Worm (Caenorhabditis elegans): ENCODE results near the gene ZK938.10.

Gene ZK938.10

ce11 chrII:9880826-9881225, 30.0 kb upstream of the ZK938.10 start, which contains the start of gene C08H9.15:
TSS of gene C08H9.15 (plus strand) at chrII:9881193.
- no peak for TF ChIP-seq fkh-10 (GFP tag; optimal IDR thresholded peaks at IDR 0.05)
- no peak for TF ChIP-seq nhr-237 (tag; optimal IDR thresholded peaks at IDR 0.05)
- TF ChIP-seq nhr-25 (tag; optimal IDR thresholded peaks at IDR 0.05), result peak; percentile 30

- no peak for TF ChIP-seq daf-12 (tag; optimal IDR thresholded peaks at IDR 0.05)
- TF ChIP-seq unc-39 (tag; optimal IDR thresholded peaks at IDR 0.05), result no peak
- peak; percentile 32 for TF ChIP-seq nhr-23 (tag; optimal IDR thresholded peaks at IDR 0.05)
- no peak for TF ChIP-seq lin-15B (tag; optimal IDR thresholded peaks at IDR 0.05)
- TF ChIP-seq hmg-11 (tag; optimal IDR thresholded peaks at IDR 0.05), result no peak
- TF ChIP-seq nhr-25 (tag; optimal IDR thresholded peaks at IDR 0.05), result no peak
- no peak for TF ChIP-seq nhr-77 (tag; optimal IDR thresholded peaks at IDR 0.05)
These were observed 29.0 kb upstream of the ZK938.10 start for ce11 chrII:9879815-9880214.

- TF ChIP-seq pqm-1 (tag; optimal IDR thresholded peaks at IDR 0.05), result no peak
- no peak for TF ChIP-seq unc-62 (GFP tag; optimal IDR thresholded peaks at IDR 0.05)
- no peak for TF ChIP-seq egl-27 (tag; optimal IDR thresholded peaks at IDR 0.05)
- TF ChIP-seq nhr-67 (tag; optimal IDR thresholded peaks at IDR 0.05), result no peak
- no peak for TF ChIP-seq nhr-11 (tag; optimal IDR thresholded peaks at IDR 0.05)
- TF ChIP-seq lsy-12 (tag; optimal IDR thresholded peaks at IDR 0.05), result no peak
- no peak for TF ChIP-seq jun-1 (tag; optimal IDR thresholded peaks at IDR 0.05)
- no peak for TF ChIP-seq eor-1 (tag; optimal IDR thresholded peaks at IDR 0.05)
These were observed 23.8 kb upstream of the ZK938.10 start, which contains the start of the genes chil-2 and ctsa-3.2 for ce11 chrII:9874508-9875229. TSS of gene chil-2 (minus strand) at chrII:9874608. TSS of gene ctsa-3.2 (plus strand) at chrII:9875179.

- no peak for TF ChIP-seq nhr-43 (tag; optimal IDR thresholded peaks at IDR 0.05; ENCODE audit: poor library complexity, severe bottlenecking)
- no peak for TF ChIP-seq nhr-12 (tag; optimal IDR thresholded peaks at IDR 0.05)
- no peak for TF ChIP-seq egl-27 (tag; optimal IDR thresholded peaks at IDR 0.05)
- no peak for TF ChIP-seq unc-62 (GFP tag; optimal IDR thresholded peaks at IDR 0.05)
- TF ChIP-seq ceh-82 (tag; optimal IDR thresholded peaks at IDR 0.05), result no peak
These were observed 22.1 kb upstream of the ZK938.10 start, which contains the start of gene chil-8 for ce11 chrII:9872961-9873360. TSS of gene chil-8 (minus strand) at chrII:9873061.

- no peak for TF ChIP-seq fkh-2 (tag; optimal IDR thresholded peaks at IDR 0.05)
- TF ChIP-seq nhr-67 (tag; optimal IDR thresholded peaks at IDR 0.05), result no peak
- TF ChIP-seq lsy-12 (tag; optimal IDR thresholded peaks at IDR 0.05), result no peak
- TF ChIP-seq nhr-11 (tag; optimal IDR thresholded peaks at IDR 0.05), result no peak
- no peak for TF ChIP-seq sea-2 (GFP tag; optimal IDR thresholded peaks at IDR 0.05)
- no peak for TF ChIP-seq nhr-43 (tag; optimal IDR thresholded peaks at IDR 0.05; ENCODE audit: poor library complexity, severe bottlenecking)
- no peak for TF ChIP-seq skn-1 (tag; optimal IDR thresholded peaks at IDR 0.05)
- no peak for TF ChIP-seq pqm-1 (tag; optimal IDR thresholded peaks at IDR 0.05)
- TF ChIP-seq ceh-9 (tag; optimal IDR thresholded peaks at IDR 0.05), result no peak
- no peak for TF ChIP-seq mdl-1 (tag; optimal IDR thresholded peaks at IDR 0.05)
- TF ChIP-seq nhr-237 (tag; optimal IDR thresholded peaks at IDR 0.05), result no peak
- no peak for TF ChIP-seq R02D3.7 (tag; optimal IDR thresholded peaks at IDR 0.05)
- no peak for TF ChIP-seq nhr-25 (tag; optimal IDR thresholded peaks at IDR 0.05)
- TF ChIP-seq pha-4 (tag; optimal IDR thresholded peaks at IDR 0.05), result no peak
- TF ChIP-seq elt-3 (tag; optimal IDR thresholded peaks at IDR 0.05), result no peak
These were observed 20.2 kb upstream of the ZK938.10 start, which contains the start of gene chil-7 for ce11 chrII:9871061-9871460. TSS of gene chil-7 (minus strand) at chrII:9871172.

- TF ChIP-seq nfya-1 (tag; optimal IDR thresholded peaks at IDR 0.05; ENCODE audit: insufficient read depth) (peak; percentile 51), nhr-67 (tag; optimal IDR thresholded peaks at IDR 0.05) (no peak), skn-1 (tag; optimal IDR thresholded peaks at IDR 0.05) (no peak), pha-4 (tag; optimal IDR thresholded peaks at IDR 0.05) (no peak), hmg-11 (tag; optimal IDR thresholded peaks at IDR 0.05) (no peak)
These were observed 17.9 kb upstream of the ZK938.10 start, which contains the start of gene old-1 for ce11 chrII:9868698-9869097. TSS of gene old-1 (minus strand) at chrII:9868747.
